Fruit fly (Drosophila melanogaster): ENCODE measurements around the gene Dab.
A peak's percentile ranks its signal among the peaks of the same experiment; 100 is the strongest.

Dab gene

DNA sequence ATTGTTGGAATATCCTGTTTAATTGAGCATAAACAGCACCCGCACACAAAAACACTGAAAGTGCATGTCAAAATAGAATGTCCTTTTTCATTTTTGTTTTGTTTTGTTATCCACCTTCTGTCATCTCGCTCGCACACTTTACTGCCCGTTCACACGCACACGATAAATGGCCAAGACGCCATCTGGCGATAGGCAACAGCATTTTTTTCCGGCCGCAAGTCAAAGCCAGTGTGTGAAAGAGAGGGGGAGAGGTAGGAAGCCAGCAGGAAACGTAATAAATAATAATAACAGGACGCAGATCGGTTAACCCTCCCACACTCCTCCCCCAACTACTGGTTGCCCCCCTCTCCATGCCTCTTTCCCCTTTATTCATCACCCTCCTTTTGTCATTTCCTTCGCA lies 57.9 kb downstream of the Dab start (continued):
- TF ChIP-seq CG2712 (tag; optimal IDR thresholded peaks at IDR 0.05) (peak; percentile 7), chn (GFP tag; optimal IDR thresholded peaks at IDR 0.05) (peak; percentile 31), CG11093 (GFP tag; IDR thresholded peaks at IDR 0.05) (peak; percentile 28; the same call in 1 of the 3 replicates), gfzf (GFP tag; optimal IDR thresholded peaks at IDR 0.05) (no peak), sqz (GFP tag; optimal IDR thresholded peaks at IDR 0.05) (peak; percentile 91), CG3838 (GFP tag; optimal IDR thresholded peaks at IDR 0.05) (no peak)

dm6 chr3L:16772755-16773523 lies 61.0 kb downstream of the Dab start:
- TF ChIP-seq Abd-B (GFP tag; optimal IDR thresholded peaks at IDR 0.05) (no peak), hbn (GFP tag; IDR thresholded peaks at IDR 0.05; ENCODE audit: partially characterized antibody) (no peak), HHEX (GFP tag; optimal IDR thresholded peaks at IDR 0.05) (no peak), kni (GFP tag; optimal IDR thresholded peaks at IDR 0.05) (peak; percentile 20), CG6791 (GFP tag; IDR thresholded peaks at IDR 0.05; ENCODE audit: partially characterized antibody) (no peak), bigmax (GFP tag; optimal IDR thresholded peaks at IDR 0.05) (peak; percentile 45), twi (tag; optimal IDR thresholded peaks at IDR 0.05) (peak; percentile 74), sisA (GFP tag; IDR thresholded peaks at IDR 0.05) (no peak), tin (GFP tag; optimal IDR thresholded peaks at IDR 0.05) (no peak), lola (GFP tag; optimal IDR thresholded peaks at IDR 0.05) (no peak), CG15479 (GFP tag; optimal IDR thresholded peaks at IDR 0.05) (peak; percentile 72), Dad (GFP tag; optimal IDR thresholded peaks at IDR 0.05) (no peak), insv (GFP tag; optimal IDR thresholded peaks at IDR 0.05) (peak in 1 of 2 experiments; percentile 27), CG11093 (GFP tag; IDR thresholded peaks at IDR 0.05) (no peak), CG9876 (GFP tag; optimal IDR thresholded peaks at IDR 0.05) (no peak), D (optimal IDR thresholded peaks at IDR 0.05) (peak; percentile 48), D (GFP tag; optimal IDR thresholded peaks at IDR 0.05) (no peak), CG33213 (GFP tag; optimal IDR thresholded peaks at IDR 0.05) (no peak), Lhr (GFP tag; optimal IDR thresholded peaks at IDR 0.05) (no peak), Dek (tag; optimal IDR thresholded peaks at IDR 0.05) (no peak), nau (GFP tag; optimal IDR thresholded peaks at IDR 0.05) (no peak), Hand (GFP tag; optimal IDR thresholded peaks at IDR 0.05) (no peak), C15 (GFP tag; IDR thresholded peaks at IDR 0.05) (0 out of 3 replicates have a peak, but pooled peaks have one; percentile 17), CG14014 (GFP tag; IDR thresholded peaks at IDR 0.05) (no peak), nerfin-2 (GFP tag; IDR thresholded peaks at IDR 0.05; ENCODE audit: partially characterized antibody) (no peak), CG11398 (GFP tag; optimal IDR thresholded peaks at IDR 0.05) (no peak), cad (GFP tag; optimal IDR thresholded peaks at IDR 0.05) (peak; percentile 11), danr (GFP tag; IDR thresholded peaks at IDR 0.05) (no peak), lilli (GFP tag; optimal IDR thresholded peaks at IDR 0.05) (no peak), Atf6 (GFP tag; IDR thresholded peaks at IDR 0.05) (no peak), pros (GFP tag; optimal IDR thresholded peaks at IDR 0.05) (peak; percentile 92), gsb-n (tag; optimal IDR thresholded peaks at IDR 0.05) (no peak), ase (GFP tag; IDR thresholded peaks at IDR 0.05) (no peak), zen (tag; optimal IDR thresholded peaks at IDR 0.05) (peak; percentile 99)
